Worm (Caenorhabditis elegans): ENCODE results near the gene C16E9.2.

- no peak for TF ChIP-seq sox-4 (tag; optimal IDR thresholded peaks at IDR 0.05)
- TF ChIP-seq F13H6.1 (tag; optimal IDR thresholded peaks at IDR 0.05), result no peak
- TF ChIP-seq ahr-1 (tag; optimal IDR thresholded peaks at IDR 0.05), result no peak
- no peak for TF ChIP-seq K02D7.2 (tag; optimal IDR thresholded peaks at IDR 0.05)
- TF ChIP-seq lim-6 (tag; optimal IDR thresholded peaks at IDR 0.05), result no peak
- no peak for TF ChIP-seq ceh-2 (tag; optimal IDR thresholded peaks at IDR 0.05)
These were observed at the start of gene C16E9.2 for ce11 chrX:6935430-6935829.

All from whole organism, late embryonic.